Fruit fly (Drosophila melanogaster): ENCODE data around the gene CG4230.

- TF ChIP-seq Hr39 (GFP tag; optimal IDR thresholded peaks at IDR 0.05) (no peak), CG8632 (GFP tag; optimal IDR thresholded peaks at IDR 0.05) (peak; percentile 35), Lpt (GFP tag; optimal IDR thresholded peaks at IDR 0.05) (no peak), CG34406 (GFP tag; optimal IDR thresholded peaks at IDR 0.05) (no peak), CG16779 (tag; optimal IDR thresholded peaks at IDR 0.05) (peak; percentile 18), Sox102F (GFP tag; optimal IDR thresholded peaks at IDR 0.05) (no peak), CG10631 (GFP tag; optimal IDR thresholded peaks at IDR 0.05) (peak; percentile 39), CG1621 (tag; optimal IDR thresholded peaks at IDR 0.05) (peak; percentile 21)
Measured at dm6 chr2L:5090352-5090751, 5.7 kb upstream of the CG4230 start.
